Fruit fly (Drosophila melanogaster) whole organism, embryonic: ENCODE results near the gene Ac3.

Experiments
- B-H1 ChIP-seq: fragments of 200-800 bp; sonication (Bioruptor generic); IDR thresholded peaks from 3 replicates; pipeline ENCODE4 v1.3.6; 2022; ENCODE audit warnings: missing biosample characterization, missing genetic modification characterization
- B-H2 ChIP-seq: fragments of 200-800 bp; sonication (Bioruptor generic); optimal IDR thresholded peaks from 2 replicates; lab custom pipeline; 2018; ENCODE audit warnings: missing biosample characterization, mild to moderate bottlenecking, missing genetic modification characterization
- Bdp1 ChIP-seq: fragments of 200-800 bp; sonication (Bioruptor generic); optimal IDR thresholded peaks from 3 replicates; lab custom pipeline; 2016; ENCODE audit warnings: missing biosample characterization, missing genetic modification characterization
- CG10274 ChIP-seq: fragments of 200-800 bp; sonication (Bioruptor generic); optimal IDR thresholded peaks from 3 replicates; lab custom pipeline; 2017; ENCODE audit warnings: missing biosample characterization, mild to moderate bottlenecking, missing genetic modification characterization
- CG11398 ChIP-seq: fragments of 200-800 bp; sonication (Bioruptor generic); optimal IDR thresholded peaks from 2 replicates; lab custom pipeline; 2016; ENCODE audit warnings: missing biosample characterization, missing genetic modification characterization
- CG12071 ChIP-seq: fragments of 200-800 bp; sonication (Bioruptor generic); optimal IDR thresholded peaks from 3 replicates; lab custom pipeline; 2018; ENCODE audit warnings: missing biosample characterization, mild to moderate bottlenecking, missing genetic modification characterization
- CG12219 ChIP-seq: fragments of 200-800 bp; sonication (Bioruptor generic); optimal IDR thresholded peaks from 3 replicates; lab custom pipeline; 2018; ENCODE audit warnings: missing biosample characterization, mild to moderate bottlenecking, missing genetic modification characterization
- CG13123 ChIP-seq: fragments of 200-800 bp; sonication (Bioruptor generic); optimal IDR thresholded peaks from 2 replicates; lab custom pipeline; 2016; ENCODE audit warnings: missing biosample characterization, missing genetic modification characterization
- CG14965 ChIP-seq: fragments of 200-800 bp; sonication (Bioruptor generic); optimal IDR thresholded peaks from 2 replicates; lab custom pipeline; 2016; ENCODE audit warnings: missing biosample characterization, missing genetic modification characterization, borderline replicate concordance
- CG15073 ChIP-seq: fragments of 200-800 bp; sonication (Bioruptor generic); optimal IDR thresholded peaks from 2 replicates; lab custom pipeline; 2016; ENCODE audit warnings: missing biosample characterization, missing genetic modification characterization
- CG16813 ChIP-seq: fragments of 200-800 bp; sonication (Bioruptor generic); IDR thresholded peaks from 3 replicates; pipeline ENCODE4 v1.3.6; 2022; ENCODE audit warnings: missing biosample characterization, missing genetic modification characterization; ENCODE audit not compliant: partially characterized antibody
- CG17186 ChIP-seq: fragments of 200-800 bp; sonication (Bioruptor generic); optimal IDR thresholded peaks from 3 replicates; lab custom pipeline; 2017; ENCODE audit warnings: missing biosample characterization, missing genetic modification reagents, missing genetic modification characterization
- CG17361 ChIP-seq: fragments of 200-800 bp; sonication (Bioruptor generic); IDR thresholded peaks from 3 replicates; pipeline ENCODE4 v1.3.6; 2022; ENCODE audit warnings: missing biosample characterization, missing genetic modification characterization
- CG18764 ChIP-seq: fragments of 200-800 bp; sonication (Bioruptor generic); optimal IDR thresholded peaks from 3 replicates; lab custom pipeline; 2016; ENCODE audit warnings: missing biosample characterization, missing genetic modification characterization
- CG30403 ChIP-seq: fragments of 200-800 bp; sonication (Bioruptor generic); optimal IDR thresholded peaks from 3 replicates; lab custom pipeline; 2016; ENCODE audit warnings: missing biosample characterization, missing genetic modification characterization
- CG4404 ChIP-seq: fragments of 200-800 bp; sonication (Bioruptor generic); IDR thresholded peaks from 2 replicates; pipeline ENCODE4 v1.3.6; 2022; ENCODE audit warnings: missing biosample characterization, missing genetic modification characterization
- CG4424 ChIP-seq: fragments of 200-800 bp; sonication (Bioruptor generic); optimal IDR thresholded peaks from 3 replicates; lab custom pipeline; 2016; ENCODE audit warnings: missing biosample characterization, missing genetic modification characterization
- CG7271 ChIP-seq: fragments of 200-800 bp; sonication (Bioruptor generic); optimal IDR thresholded peaks from 2 replicates; lab custom pipeline; 2018; ENCODE audit warnings: missing biosample characterization, mild to moderate bottlenecking, missing genetic modification characterization, moderate library complexity
- CG8359 ChIP-seq: fragments of 200-800 bp; sonication (Bioruptor generic); optimal IDR thresholded peaks from 2 replicates; lab custom pipeline; 2017; ENCODE audit warnings: missing biosample characterization, mild to moderate bottlenecking, missing genetic modification characterization, borderline replicate concordance
- D19B ChIP-seq: fragments of 200-800 bp; sonication (Bioruptor generic); optimal IDR thresholded peaks from 2 replicates; lab custom pipeline; 2017; ENCODE audit warnings: missing biosample characterization, mild to moderate bottlenecking, missing genetic modification characterization
- H2.0 ChIP-seq: fragments of 200-800 bp; sonication (Bioruptor generic); IDR thresholded peaks from 2 replicates; pipeline ENCODE4 v1.3.6; 2022; ENCODE audit warnings: missing biosample characterization, missing genetic modification characterization
- Hand ChIP-seq: fragments of 200-800 bp; sonication (Bioruptor generic); optimal IDR thresholded peaks from 2 replicates; lab custom pipeline; 2017; ENCODE audit warnings: mild to moderate bottlenecking, missing biosample characterization, missing genetic modification reagents, missing genetic modification characterization
- Hr3 ChIP-seq: fragments of 200-800 bp; sonication (Bioruptor generic); optimal IDR thresholded peaks from 3 replicates; lab custom pipeline; 2016; ENCODE audit warnings: missing biosample characterization, missing genetic modification characterization
- Hr51 ChIP-seq, 2 experiments: fragments of 200-800 bp; sonication (Bioruptor generic); optimal IDR thresholded peaks; 2 replicates in 1 of 2; 3 replicates in 1 of 2; lab custom pipeline; 2016 to 2018; ENCODE audit warnings: missing biosample characterization in 2 of 2, missing genetic modification characterization in 2 of 2, mild to moderate bottlenecking in 1 of 2, moderate library complexity in 1 of 2
- Lpt ChIP-seq: fragments of >200 bp; optimal IDR thresholded peaks from 2 replicates; lab custom pipeline; 2018; ENCODE audit warnings: missing biosample characterization, missing genetic modification characterization
- MBD-R2 ChIP-seq: fragments of 200-800 bp; sonication (Bioruptor generic); IDR thresholded peaks from 2 replicates; pipeline ENCODE4 v1.3.6; 2022; ENCODE audit warnings: missing biosample characterization, missing genetic modification characterization
- MESR4 ChIP-seq: fragments of 200-800 bp; sonication (Bioruptor generic); optimal IDR thresholded peaks from 2 replicates; lab custom pipeline; 2018; ENCODE audit warnings: missing biosample characterization, mild to moderate bottlenecking, missing genetic modification characterization, moderate library complexity
- Meics ChIP-seq: fragments of 200-800 bp; sonication (Bioruptor generic); optimal IDR thresholded peaks from 2 replicates; lab custom pipeline; 2017; ENCODE audit warnings: missing biosample characterization, mild to moderate bottlenecking, missing genetic modification characterization
- NK7.1 ChIP-seq: fragments of 200-800 bp; sonication (Bioruptor generic); optimal IDR thresholded peaks from 3 replicates; lab custom pipeline; 2016; ENCODE audit warnings: missing biosample characterization, missing genetic modification characterization
- ara ChIP-seq: fragments of 200-800 bp; sonication (Bioruptor generic); IDR thresholded peaks from 2 replicates; pipeline ENCODE4 v1.3.6; 2022; ENCODE audit warnings: missing biosample characterization, missing genetic modification characterization
- ato ChIP-seq: fragments of 200-800 bp; sonication (Bioruptor generic); IDR thresholded peaks from 2 replicates; pipeline ENCODE4 v1.3.6; 2022; ENCODE audit warnings: missing biosample characterization, missing genetic modification characterization; ENCODE audit not compliant: partially characterized antibody
- bab2 ChIP-seq: fragments of 200-800 bp; sonication (Bioruptor generic); optimal IDR thresholded peaks from 2 replicates; lab custom pipeline; 2016; ENCODE audit warnings: missing biosample characterization, missing genetic modification characterization
- bcd ChIP-seq: fragments of 200-800 bp; sonication (Bioruptor generic); optimal IDR thresholded peaks from 2 replicates; lab custom pipeline; 2017; ENCODE audit warnings: missing biosample characterization, mild to moderate bottlenecking, missing genetic modification characterization
- bigmax ChIP-seq: fragments of 200-800 bp; sonication (Bioruptor generic); optimal IDR thresholded peaks from 2 replicates; lab custom pipeline; 2018; ENCODE audit warnings: missing biosample characterization, mild to moderate bottlenecking, missing genetic modification characterization
- corto ChIP-seq: fragments of 200-800 bp; sonication (Bioruptor generic); optimal IDR thresholded peaks from 2 replicates; lab custom pipeline; 2016; ENCODE audit warnings: missing biosample characterization, mild to moderate bottlenecking, missing genetic modification characterization, moderate library complexity
- croc ChIP-seq: fragments of 200-800 bp; sonication (Bioruptor generic); conservative IDR thresholded peaks from 3 replicates; pipeline ENCODE4 v1.3.6; 2022; ENCODE audit warnings: missing biosample characterization, missing genetic modification characterization
- disco-r ChIP-seq: fragments of 200-800 bp; sonication (Bioruptor generic); optimal IDR thresholded peaks from 2 replicates; lab custom pipeline; 2016; ENCODE audit warnings: missing biosample characterization, missing genetic modification characterization
- dpn ChIP-seq, 2 experiments: fragments of 200-800 bp; sonication (Bioruptor generic); optimal IDR thresholded peaks; 3 replicates each; lab custom pipeline; 2016; ENCODE audit warnings: missing biosample characterization in 2 of 2, missing genetic modification characterization in 2 of 2
- fd64A ChIP-seq: fragments of 200-800 bp; sonication (Bioruptor generic); optimal IDR thresholded peaks from 3 replicates; lab custom pipeline; 2018; ENCODE audit warnings: missing biosample characterization, mild to moderate bottlenecking, missing genetic modification characterization
- ftz-f1 ChIP-seq: fragments of 200-800 bp; sonication (Bioruptor generic); optimal IDR thresholded peaks from 2 replicates; lab custom pipeline; 2016; ENCODE audit warnings: missing biosample characterization, missing genetic modification characterization
- gcm ChIP-seq: fragments of 200-800 bp; sonication (Bioruptor generic); optimal IDR thresholded peaks from 2 replicates; lab custom pipeline; 2019; ENCODE audit warnings: missing biosample characterization, mild to moderate bottlenecking, missing genetic modification characterization, moderate library complexity
- maf-S ChIP-seq: fragments of 200-800 bp; sonication (Bioruptor generic); optimal IDR thresholded peaks from 2 replicates; lab custom pipeline; 2016; ENCODE audit warnings: missing biosample characterization, missing genetic modification characterization
- nerfin-2 ChIP-seq: fragments of 200-800 bp; sonication (Bioruptor generic); IDR thresholded peaks from 2 replicates; pipeline ENCODE4 v1.3.6; 2022; ENCODE audit warnings: missing biosample characterization, missing genetic modification characterization; ENCODE audit not compliant: partially characterized antibody
- pb ChIP-seq: fragments of 200-800 bp; sonication (Bioruptor generic); optimal IDR thresholded peaks from 3 replicates; lab custom pipeline; 2016; ENCODE audit warnings: missing biosample characterization, missing genetic modification characterization
- phol ChIP-seq: fragments of 200-800 bp; sonication (Bioruptor generic); optimal IDR thresholded peaks from 3 replicates; lab custom pipeline; 2018; ENCODE audit warnings: missing biosample characterization, mild to moderate bottlenecking, missing genetic modification characterization, moderate library complexity
- psq ChIP-seq: fragments of 200-800 bp; sonication (Bioruptor generic); optimal IDR thresholded peaks from 2 replicates; lab custom pipeline; 2017; ENCODE audit warnings: missing biosample characterization, missing genetic modification characterization
- salm ChIP-seq: fragments of 200-800 bp; sonication (Bioruptor generic); optimal IDR thresholded peaks from 2 replicates; lab custom pipeline; 2018; ENCODE audit warnings: missing biosample characterization, mild to moderate bottlenecking, missing genetic modification characterization
- sqz ChIP-seq: fragments of 200-800 bp; sonication (Bioruptor generic); optimal IDR thresholded peaks from 3 replicates; lab custom pipeline; 2018; ENCODE audit warnings: missing biosample characterization, mild to moderate bottlenecking, missing genetic modification characterization
- zen2 ChIP-seq: fragments of 200-800 bp; sonication (Bioruptor generic); IDR thresholded peaks from 3 replicates; pipeline ENCODE4 v1.3.6; 2022; ENCODE audit warnings: missing biosample characterization, missing genetic modification characterization; ENCODE audit not compliant: partially characterized antibody

Gene Ac3

dm6 chr2L:21623685-21624471, 8.5 kb upstream of the Ac3 start, which contains the start of gene CG2201 (continued):
- TF ChIP-seq maf-S (GFP tag; lab: Kevin White, UChicago) (no peak), dpn (GFP tag; optimal IDR thresholded peaks at IDR 0.05; lab: Kevin White, UChicago) (peak in 1 of 2 experiments; percentile 32), Hr3 (peak; percentile 40), CG14965 (GFP tag; lab: Kevin White, UChicago) (no peak), B-H2 (peak; percentile 10), H2.0 (GFP tag; lab: Robert Waterston, UW) (no peak; the same call in 1 of the 2 replicates), bab2 (peak; percentile 29), Hr51 (GFP tag; optimal IDR thresholded peaks at IDR 0.05; lab: Kevin White, UChicago) (peak; percentile 46 to 63), CG12071 (GFP tag; lab: Kevin White, UChicago) (peak; percentile 43), CG16813 (GFP tag; lab: Robert Waterston, UW) (no peak), Bdp1 (no peak), CG7271 (no peak), Lpt (GFP tag; lab: Kevin White, UChicago) (no peak), bcd (peak; percentile 61), bigmax (GFP tag; lab: Kevin White, UChicago) (no peak), B-H1 (GFP tag; lab: Robert Waterston, UW) (0 out of 3 replicates have a peak, but pooled peaks have one; percentile 17), CG17186 (no peak), nerfin-2 (no peak), CG18764 (GFP tag; lab: Kevin White, UChicago) (no peak), CG17361 (peak; percentile 53; the same call in 2 of the 3 replicates), Hand (GFP tag; lab: Kevin White, UChicago) (peak; percentile 13), ftz-f1 (no peak), psq (peak; percentile 37), NK7.1 (no peak), croc (GFP tag; lab: Robert Waterston, UW) (no peak), CG4404 (GFP tag; lab: Robert Waterston, UW) (no peak), phol (tag; lab: Kevin White, UChicago) (peak; percentile 33), sqz (no peak), salm (peak; percentile 19), corto (no peak), disco-r (GFP tag; lab: Kevin White, UChicago) (no peak), CG8359 (GFP tag; lab: Kevin White, UChicago) (peak; percentile 30), ara (peak; percentile 20; the same call in 1 of the 2 replicates), MESR4 (no peak), CG11398 (GFP tag; lab: Kevin White, UChicago) (no peak), CG4424 (GFP tag; lab: Kevin White, UChicago) (peak; percentile 20), fd64A (GFP tag; lab: Kevin White, UChicago) (peak; percentile 64), CG10274 (no peak), CG15073 (GFP tag; lab: Kevin White, UChicago) (no peak), ato (GFP tag; lab: Robert Waterston, UW) (no peak), D19B (peak; percentile 28), gcm (peak; percentile 61), pb (GFP tag; lab: Kevin White, UChicago) (no peak), CG12219 (GFP tag; lab: Kevin White, UChicago) (peak; percentile 37), Meics (GFP tag; lab: Kevin White, UChicago) (peak; percentile 40), zen2 (GFP tag; lab: Robert Waterston, UW) (no peak), CG30403 (GFP tag; lab: Kevin White, UChicago) (peak; percentile 22), CG13123 (no peak), MBD-R2 (peak; percentile 49)
